Fruit fly (Drosophila melanogaster) whole organism, embryonic: ENCODE data around the gene Boh1.

Experiments used
- Abd-B ChIP-seq: fragments of 200-800 bp; sonication (Bioruptor generic); optimal IDR thresholded peaks from 2 replicates; lab custom pipeline; 2018; ENCODE audit warnings: missing biosample characterization, mild to moderate bottlenecking, missing genetic modification characterization, moderate library complexity
- B-H2 ChIP-seq: fragments of 200-800 bp; sonication (Bioruptor generic); optimal IDR thresholded peaks from 2 replicates; lab custom pipeline; 2018; ENCODE audit warnings: missing biosample characterization, mild to moderate bottlenecking, missing genetic modification characterization
- BEAF-32 ChIP-seq: fragments of 200-800 bp; sonication (Bioruptor generic); optimal IDR thresholded peaks from 3 replicates; lab custom pipeline; 2017; ENCODE audit warnings: missing biosample characterization, missing genetic modification characterization, mild to moderate bottlenecking, moderate library complexity, missing genetic modification reagents
- CG10321 ChIP-seq: fragments of 200-800 bp; sonication (Bioruptor generic); IDR thresholded peaks from 2 replicates; pipeline ENCODE4 v1.3.6; 2022; ENCODE audit warnings: missing biosample characterization, missing genetic modification characterization
- CG10979 ChIP-seq: fragments of 200-800 bp; sonication (Bioruptor generic); optimal IDR thresholded peaks from 2 replicates; lab custom pipeline; 2018; ENCODE audit warnings: missing biosample characterization, mild to moderate bottlenecking, missing genetic modification characterization, moderate library complexity
- CG11504 ChIP-seq: fragments of 200-800 bp; sonication (Bioruptor generic); optimal IDR thresholded peaks from 3 replicates; lab custom pipeline; 2019; ENCODE audit warnings: missing biosample characterization, mild to moderate bottlenecking, missing genetic modification characterization, moderate library complexity
- CG13424 ChIP-seq: fragments of 200-800 bp; sonication (Bioruptor generic); optimal IDR thresholded peaks from 2 replicates; lab custom pipeline; 2019; ENCODE audit warnings: missing biosample characterization, mild to moderate bottlenecking, missing genetic modification characterization, moderate library complexity
- CG13775 ChIP-seq: fragments of 200-800 bp; sonication (Bioruptor generic); optimal IDR thresholded peaks from 3 replicates; lab custom pipeline; 2017; ENCODE audit warnings: missing biosample characterization, mild to moderate bottlenecking, missing genetic modification characterization
- CG15073 ChIP-seq: fragments of 200-800 bp; sonication (Bioruptor generic); optimal IDR thresholded peaks from 2 replicates; lab custom pipeline; 2016; ENCODE audit warnings: missing biosample characterization, missing genetic modification characterization
- CG15269 ChIP-seq: fragments of 200-800 bp; sonication (Bioruptor generic); optimal IDR thresholded peaks from 2 replicates; lab custom pipeline; 2018; ENCODE audit warnings: missing biosample characterization, mild to moderate bottlenecking, missing genetic modification characterization, moderate library complexity
- CG15479 ChIP-seq: fragments of 200-800 bp; sonication (Bioruptor generic); optimal IDR thresholded peaks from 3 replicates; lab custom pipeline; 2019; ENCODE audit warnings: missing biosample characterization, mild to moderate bottlenecking, missing genetic modification characterization, moderate library complexity
- CG18011 ChIP-seq: fragments of 200-800 bp; sonication (Bioruptor generic); optimal IDR thresholded peaks from 2 replicates; lab custom pipeline; 2017; ENCODE audit warnings: missing biosample characterization, missing genetic modification characterization, mild to moderate bottlenecking, moderate library complexity, missing genotype
- CG18764 ChIP-seq: fragments of 200-800 bp; sonication (Bioruptor generic); optimal IDR thresholded peaks from 3 replicates; lab custom pipeline; 2016; ENCODE audit warnings: missing biosample characterization, missing genetic modification characterization
- CG3065 ChIP-seq: fragments of 200-800 bp; sonication (Bioruptor generic); optimal IDR thresholded peaks from 2 replicates; lab custom pipeline; 2016; ENCODE audit warnings: missing biosample characterization, missing genetic modification characterization
- CG31224 ChIP-seq: fragments of 200-800 bp; sonication (Bioruptor generic); IDR thresholded peaks from 2 replicates; pipeline ENCODE4 v1.3.6; 2022; ENCODE audit warnings: missing biosample characterization, missing genetic modification characterization
- CG31441 ChIP-seq: fragments of 200-800 bp; sonication (Bioruptor generic); IDR thresholded peaks from 2 replicates; pipeline ENCODE4 v1.3.6; 2022; ENCODE audit warnings: missing biosample characterization, missing genetic modification characterization
- CG32767 ChIP-seq: fragments of 200-800 bp; sonication (Bioruptor generic); IDR thresholded peaks from 2 replicates; pipeline ENCODE4 v1.3.6; 2022; ENCODE audit warnings: missing biosample characterization, missing genetic modification characterization
- CG3281 ChIP-seq: fragments of 200-800 bp; sonication (Bioruptor generic); optimal IDR thresholded peaks from 3 replicates; lab custom pipeline; 2017; ENCODE audit warnings: missing biosample characterization, mild to moderate bottlenecking, missing genetic modification characterization
- CG3407 ChIP-seq: fragments of 200-800 bp; sonication (Bioruptor generic); optimal IDR thresholded peaks from 2 replicates; lab custom pipeline; 2018; ENCODE audit warnings: missing biosample characterization, mild to moderate bottlenecking, missing genetic modification characterization
- CG4328 ChIP-seq: fragments of 200-800 bp; sonication (Bioruptor generic); optimal IDR thresholded peaks from 3 replicates; lab custom pipeline; 2017; ENCODE audit warnings: missing biosample characterization, missing genetic modification reagents, missing genetic modification characterization
- CG6254 ChIP-seq: fragments of 200-800 bp; sonication (Bioruptor generic); optimal IDR thresholded peaks from 3 replicates; lab custom pipeline; 2017; ENCODE audit warnings: mild to moderate bottlenecking, missing biosample characterization, missing genetic modification reagents, missing genetic modification characterization
- CG6689 ChIP-seq: fragments of 200-800 bp; sonication (Bioruptor generic); IDR thresholded peaks from 2 replicates; pipeline ENCODE4 v1.3.6; 2022; ENCODE audit warnings: missing biosample characterization, missing genetic modification characterization
- CG7786 ChIP-seq: fragments of 200-800 bp; sonication (Bioruptor generic); optimal IDR thresholded peaks from 2 replicates; lab custom pipeline; 2016; ENCODE audit warnings: missing biosample characterization, missing genetic modification characterization
- CG8388 ChIP-seq: fragments of 200-800 bp; sonication (Bioruptor generic); optimal IDR thresholded peaks from 2 replicates; lab custom pipeline; 2019; ENCODE audit warnings: missing biosample characterization, mild to moderate bottlenecking, missing genetic modification characterization, moderate library complexity
- CG9932 ChIP-seq: fragments of 200-800 bp; sonication (Bioruptor generic); IDR thresholded peaks from 2 replicates; pipeline ENCODE4 v1.3.6; 2022; ENCODE audit warnings: missing biosample characterization, missing genetic modification characterization
- Chrac-16 ChIP-seq: fragments of 200-800 bp; sonication (Bioruptor generic); optimal IDR thresholded peaks from 3 replicates; lab custom pipeline; 2016; ENCODE audit warnings: missing biosample characterization, missing genetic modification characterization
- CoRest ChIP-seq: fragments of 200-800 bp; sonication (Bioruptor generic); optimal IDR thresholded peaks from 3 replicates; lab custom pipeline; 2018; ENCODE audit warnings: missing biosample characterization, mild to moderate bottlenecking, missing genetic modification characterization, moderate library complexity
- D19A ChIP-seq: fragments of 200-800 bp; optimal IDR thresholded peaks from 3 replicates; lab custom pipeline; 2019; ENCODE audit warnings: missing biosample characterization, mild to moderate bottlenecking, missing genetic modification characterization, moderate library complexity
- D19B ChIP-seq: fragments of 200-800 bp; sonication (Bioruptor generic); optimal IDR thresholded peaks from 2 replicates; lab custom pipeline; 2017; ENCODE audit warnings: missing biosample characterization, mild to moderate bottlenecking, missing genetic modification characterization
- E2f2 ChIP-seq: fragments of 200-800 bp; sonication (Bioruptor generic); IDR thresholded peaks from 2 replicates; pipeline ENCODE4 v1.3.6; 2022; ENCODE audit warnings: missing biosample characterization, missing genetic modification characterization
- Fer1 ChIP-seq: fragments of 200-800 bp; sonication (Bioruptor generic); optimal IDR thresholded peaks from 2 replicates; lab custom pipeline; 2017; ENCODE audit warnings: missing biosample characterization, mild to moderate bottlenecking, missing genetic modification characterization
- Fer2 ChIP-seq: fragments of 200-800 bp; sonication (Bioruptor generic); optimal IDR thresholded peaks from 2 replicates; lab custom pipeline; 2018; ENCODE audit warnings: missing biosample characterization, mild to moderate bottlenecking, missing genetic modification characterization, moderate library complexity
- Hr78 ChIP-seq, 2 experiments: fragments of 200-800 bp in 1 of 2; fragments of >200 bp in 1 of 2; sonication (Bioruptor generic) in 1 of 2; optimal IDR thresholded peaks; 2 replicates each; lab custom pipeline; 2017 to 2019; ENCODE audit warnings: missing biosample characterization in 2 of 2, missing genetic modification characterization in 2 of 2, mild to moderate bottlenecking in 1 of 2, moderate library complexity in 1 of 2
- Lpt ChIP-seq: fragments of >200 bp; optimal IDR thresholded peaks from 2 replicates; lab custom pipeline; 2018; ENCODE audit warnings: missing biosample characterization, missing genetic modification characterization
- NfI ChIP-seq: fragments of 200-800 bp; sonication (Bioruptor generic); optimal IDR thresholded peaks from 3 replicates; lab custom pipeline; 2018; ENCODE audit warnings: missing biosample characterization, mild to moderate bottlenecking, missing genetic modification characterization, moderate library complexity
- Optix ChIP-seq: fragments of 200-800 bp; sonication (Bioruptor generic); IDR thresholded peaks from 3 replicates; pipeline ENCODE4 v1.3.6; 2022; ENCODE audit warnings: missing biosample characterization, missing genetic modification characterization
- Pdp1 ChIP-seq, 2 experiments: fragments of 200-800 bp; sonication (Bioruptor generic); optimal IDR thresholded peaks; 3 replicates each; lab custom pipeline; 2016; ENCODE audit warnings: missing biosample characterization in 2 of 2, missing genetic modification characterization in 2 of 2, mild to moderate bottlenecking in 1 of 2, moderate library complexity in 1 of 2
- al ChIP-seq: fragments of 200-800 bp; sonication (Bioruptor generic); IDR thresholded peaks from 2 replicates; pipeline ENCODE4 v1.3.6; 2022; ENCODE audit warnings: missing biosample characterization, missing genetic modification characterization
- ap ChIP-seq: fragments of 200-800 bp; sonication (Bioruptor generic); IDR thresholded peaks from 2 replicates; pipeline ENCODE4 v1.3.6; 2022; ENCODE audit warnings: missing biosample characterization, missing genetic modification characterization
- en ChIP-seq: fragments of 200-800 bp; sonication (Bioruptor generic); optimal IDR thresholded peaks from 2 replicates; lab custom pipeline; 2016; ENCODE audit warnings: missing biosample characterization, missing genetic modification characterization
- fru ChIP-seq: fragments of >200 bp; optimal IDR thresholded peaks from 2 replicates; lab custom pipeline; 2017
- gem ChIP-seq: fragments of 200-800 bp; sonication (Bioruptor generic); optimal IDR thresholded peaks from 2 replicates; lab custom pipeline; 2019; ENCODE audit warnings: missing biosample characterization, mild to moderate bottlenecking, missing genetic modification characterization, moderate library complexity
- grau ChIP-seq: fragments of 200-800 bp; optimal IDR thresholded peaks from 3 replicates; lab custom pipeline; 2019; ENCODE audit warnings: missing biosample characterization, mild to moderate bottlenecking, missing genetic modification characterization, moderate library complexity
- hth ChIP-seq: fragments of >200 bp; optimal IDR thresholded peaks from 2 replicates; lab custom pipeline; 2017; ENCODE audit warnings: inconsistent platforms
- knrl ChIP-seq: fragments of 200-800 bp; sonication (Bioruptor generic); IDR thresholded peaks from 3 replicates; pipeline ENCODE4 v1.3.6; 2022; ENCODE audit warnings: missing biosample characterization, missing genetic modification characterization; ENCODE audit not compliant: partially characterized antibody
- lbe ChIP-seq: fragments of 200-800 bp; sonication (Bioruptor generic); optimal IDR thresholded peaks from 2 replicates; lab custom pipeline; 2016; ENCODE audit warnings: missing biosample characterization, mild to moderate bottlenecking, missing genetic modification characterization
- lilli ChIP-seq: fragments of 200-800 bp; sonication (Bioruptor generic); optimal IDR thresholded peaks from 3 replicates; lab custom pipeline; 2016; ENCODE audit warnings: missing biosample characterization, missing genetic modification characterization
- nerfin-1 ChIP-seq: fragments of 200-800 bp; sonication (Bioruptor generic); optimal IDR thresholded peaks from 3 replicates; lab custom pipeline; 2019; ENCODE audit warnings: missing biosample characterization, mild to moderate bottlenecking, missing genetic modification characterization, moderate library complexity
- peb ChIP-seq: fragments of 200-800 bp; sonication (Bioruptor generic); IDR thresholded peaks from 2 replicates; pipeline ENCODE4 v1.3.6; 2022; ENCODE audit warnings: missing biosample characterization, missing genetic modification characterization
- stwl ChIP-seq: fragments of 200-800 bp; sonication (Bioruptor generic); optimal IDR thresholded peaks from 3 replicates; lab custom pipeline; 2018; ENCODE audit warnings: missing biosample characterization, mild to moderate bottlenecking, missing genetic modification characterization, moderate library complexity
- tap ChIP-seq: fragments of 200-800 bp; optimal IDR thresholded peaks from 3 replicates; lab custom pipeline; 2019; ENCODE audit warnings: missing biosample characterization, mild to moderate bottlenecking, missing genetic modification characterization, moderate library complexity

The Boh1 gene

DNA sequence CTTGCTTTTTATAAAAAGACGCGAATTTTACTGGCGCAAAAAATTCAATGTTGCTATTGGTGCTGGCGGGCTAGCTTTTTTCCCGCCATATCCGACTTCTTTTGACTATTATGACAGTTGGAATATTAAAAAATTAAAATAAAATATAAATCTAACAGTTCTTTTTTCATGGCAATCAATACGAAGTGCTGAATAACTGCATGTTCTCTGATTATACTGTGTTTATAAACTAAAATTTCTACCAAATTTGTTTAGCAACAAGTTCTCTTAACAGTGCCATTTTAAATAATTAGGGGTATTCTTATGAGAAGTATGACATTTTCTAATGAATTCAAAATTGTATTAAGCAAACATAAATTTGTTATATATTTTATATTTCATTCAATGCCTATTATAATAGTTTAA, at the start of gene Boh1 (continued):
- TF ChIP-seq D19A (tag; lab: Kevin White, UChicago), result peak; percentile 40
- TF ChIP-seq CG3407 (GFP tag; lab: Kevin White, UChicago), result peak; percentile 10
- no peak for TF ChIP-seq CG15073 (GFP tag; lab: Kevin White, UChicago)
- TF ChIP-seq CG32767 (GFP tag; lab: Robert Waterston, UW), result no peak
- TF ChIP-seq CG15479 (GFP tag; lab: Kevin White, UChicago), result peak; percentile 25
- TF ChIP-seq Pdp1 (GFP tag; optimal IDR thresholded peaks at IDR 0.05; lab: Kevin White, UChicago), result peak in 1 of 2 experiments; percentile 7
- no peak for TF ChIP-seq en (GFP tag; lab: Kevin White, UChicago)
- TF ChIP-seq BEAF-32 (GFP tag; lab: Kevin White, UChicago), result peak; percentile 8
- TF ChIP-seq al (GFP tag; lab: Robert Waterston, UW), result no peak
- peak; percentile 6 for TF ChIP-seq CG18764 (GFP tag; lab: Kevin White, UChicago)
- peak; percentile 32 for TF ChIP-seq Fer2 (tag; lab: Kevin White, UChicago)
- TF ChIP-seq Fer1 (GFP tag; lab: Kevin White, UChicago), result peak; percentile 53
- TF ChIP-seq CG11504, result peak; percentile 90
- TF ChIP-seq grau (tag; lab: Kevin White, UChicago), result peak; percentile 41
- TF ChIP-seq Abd-B, result peak; percentile 29
- TF ChIP-seq CG15269 (tag; lab: Kevin White, UChicago), result peak; percentile 45
- no peak for TF ChIP-seq Lpt (GFP tag; lab: Kevin White, UChicago)
- peak; percentile 28; the same call in 1 of the 2 replicates for TF ChIP-seq E2f2 (GFP tag; lab: Robert Waterston, UW)
- TF ChIP-seq CoRest (tag; lab: Kevin White, UChicago), result peak; percentile 56
- no peak for TF ChIP-seq Chrac-16 (GFP tag; lab: Kevin White, UChicago)
- peak; percentile 46 for TF ChIP-seq tap
- peak; percentile 70 for TF ChIP-seq CG31441 (GFP tag; lab: Robert Waterston, UW)
- no peak for TF ChIP-seq CG7786 (GFP tag; lab: Kevin White, UChicago)
- TF ChIP-seq ap (GFP tag; lab: Robert Waterston, UW), result no peak
- no peak for TF ChIP-seq CG9932
- TF ChIP-seq lbe (GFP tag; lab: Kevin White, UChicago), result peak; percentile 13
- TF ChIP-seq Hr78 (GFP tag; optimal IDR thresholded peaks at IDR 0.05; lab: Kevin White, UChicago), result no peak
- TF ChIP-seq D19B, result no peak
- TF ChIP-seq peb (GFP tag; lab: Robert Waterston, UW), result no peak
- TF ChIP-seq CG13424, result peak; percentile 51
- TF ChIP-seq nerfin-1 (tag; lab: Kevin White, UChicago), result peak; percentile 24
- TF ChIP-seq CG3281 (GFP tag; lab: Kevin White, UChicago), result peak; percentile 16
- peak; percentile 12 for TF ChIP-seq lilli (GFP tag; lab: Kevin White, UChicago)
- TF ChIP-seq CG8388 (GFP tag; lab: Kevin White, UChicago), result peak; percentile 24
- TF ChIP-seq CG3065, result no peak
- no peak for TF ChIP-seq CG6254
- 0 out of 2 replicates have a peak, but pooled peaks have one; percentile 27 for TF ChIP-seq CG6689 (GFP tag; lab: Robert Waterston, UW)
- no peak for TF ChIP-seq CG4328 (GFP tag; lab: Kevin White, UChicago)
- TF ChIP-seq CG10321 (GFP tag; lab: Robert Waterston, UW), result no peak
- peak; percentile 39 for TF ChIP-seq stwl (tag; lab: Kevin White, UChicago)
- no peak for TF ChIP-seq Optix (GFP tag; lab: Robert Waterston, UW)
- TF ChIP-seq CG10979, result peak; percentile 36
- TF ChIP-seq NfI (GFP tag; lab: Kevin White, UChicago), result peak; percentile 16
- no peak for TF ChIP-seq knrl (GFP tag; lab: Robert Waterston, UW)
- peak; percentile 26 for TF ChIP-seq CG13775 (GFP tag; lab: Kevin White, UChicago)
- no peak for TF ChIP-seq CG31224 (GFP tag; lab: Robert Waterston, UW)
- peak; percentile 42 for TF ChIP-seq B-H2
- TF ChIP-seq gem (tag; lab: Kevin White, UChicago), result peak; percentile 54
- no peak for TF ChIP-seq CG18011 (GFP tag; lab: Kevin White, UChicago)
- no peak for TF ChIP-seq hth (lab: Kevin White, UChicago)
- no peak for TF ChIP-seq fru (lab: Kevin White, UChicago)
